Worm (Caenorhabditis elegans) whole organism, young adult: ENCODE data around the gene mdt-1.2.

Source experiments
- B0261.1 ChIP-seq: sonication (generic microtip); optimal IDR thresholded peaks from 2 replicates; lab custom pipeline; 2016; ENCODE audit warnings: mild to moderate bottlenecking, missing genetic modification characterization, moderate library complexity, missing compliant biosample characterization
- C17E4.6 ChIP-seq: fragments of 200-800 bp; sonication (Bioruptor generic); IDR thresholded peaks from 2 replicates; pipeline ENCODE4 v1.3.6; 2022; ENCODE audit warnings: missing genetic modification reagents, missing genetic modification characterization, missing compliant biosample characterization
- F10E7.11 ChIP-seq: sonication (generic microtip); optimal IDR thresholded peaks from 2 replicates; lab custom pipeline; 2017; ENCODE audit warnings: mild to moderate bottlenecking, missing genetic modification characterization, moderate library complexity, missing compliant biosample characterization
- F39B2.1 ChIP-seq: fragments of 200-800 bp; sonication (Bioruptor generic); IDR thresholded peaks from 2 replicates; pipeline ENCODE4 v1.3.6; 2022; ENCODE audit warnings: missing genetic modification reagents, missing genetic modification characterization, missing compliant biosample characterization
- F49E8.2 ChIP-seq: sonication (generic microtip); optimal IDR thresholded peaks from 3 replicates; lab custom pipeline; 2017; ENCODE audit warnings: missing genetic modification characterization, mild to moderate bottlenecking, missing compliant biosample characterization, antibody characterized with exemption, moderate library complexity; ENCODE audit not compliant: insufficient read depth
- F55B11.4 ChIP-seq: sonication (generic microtip); optimal IDR thresholded peaks from 2 replicates; lab custom pipeline; 2016; ENCODE audit warnings: missing compliant biosample characterization, missing genetic modification characterization, borderline replicate concordance; ENCODE audit not compliant: insufficient read depth
- F57A8.1 ChIP-seq: fragments of 200-800 bp; sonication (Bioruptor generic); optimal IDR thresholded peaks from 2 replicates; lab custom pipeline; 2018; ENCODE audit warnings: mild to moderate bottlenecking, missing genetic modification characterization, moderate library complexity, missing compliant biosample characterization
- T07F8.4 ChIP-seq: sonication (generic microtip); optimal IDR thresholded peaks from 2 replicates; lab custom pipeline; 2016; ENCODE audit warnings: mild to moderate bottlenecking, missing genetic modification characterization, moderate library complexity, missing compliant biosample characterization
- Y53F4B.3 ChIP-seq: fragments of 200-800 bp; sonication (Bioruptor generic); IDR thresholded peaks from 2 replicates; pipeline ENCODE4 v1.3.6; 2022; ENCODE audit warnings: missing genetic modification reagents, missing genetic modification characterization, missing compliant biosample characterization
- Y79H2A.3 ChIP-seq: fragments of 200-800 bp; sonication (Bioruptor generic); conservative IDR thresholded peaks from 2 replicates; pipeline ENCODE4 v1.3.6; 2022; ENCODE audit warnings: missing genetic modification reagents, missing genetic modification characterization, missing compliant biosample characterization
- akir-1 ChIP-seq: fragments of 200-800 bp; sonication (Bioruptor generic); optimal IDR thresholded peaks from 2 replicates; lab custom pipeline; 2018; ENCODE audit warnings: mild to moderate bottlenecking, missing genetic modification characterization, moderate library complexity, missing compliant biosample characterization
- attf-3 ChIP-seq: fragments of 200-800 bp; sonication (Bioruptor generic); conservative IDR thresholded peaks from 2 replicates; pipeline ENCODE4 v1.3.6; 2022; ENCODE audit warnings: missing genetic modification reagents, missing genetic modification characterization, missing compliant biosample characterization
- bed-2 ChIP-seq: fragments of 200-800 bp; sonication (Bioruptor generic); IDR thresholded peaks from 2 replicates; pipeline ENCODE4 v1.3.6; 2022; ENCODE audit warnings: missing genetic modification reagents, missing genetic modification characterization, missing compliant biosample characterization
- cebp-1 ChIP-seq, 2 experiments: fragments of 200-800 bp in 1 of 2; sonication (Bioruptor generic) in 1 of 2; sonication (generic microtip) in 1 of 2; IDR thresholded peaks in 1 of 2; optimal IDR thresholded peaks in 1 of 2; 2 replicates each; pipeline versions ENCODE4 v1.3.6 to Lab custom; 2017 to 2022; ENCODE audit warnings: missing compliant biosample characterization in 2 of 2, missing genetic modification characterization in 2 of 2, mild to moderate bottlenecking in 1 of 2, missing genetic modification reagents in 1 of 2, moderate library complexity in 1 of 2
- ceh-58 ChIP-seq: fragments of 200-800 bp; sonication (Bioruptor generic); IDR thresholded peaks from 2 replicates; pipeline ENCODE4 v1.3.6; 2022; ENCODE audit warnings: missing genetic modification characterization, missing compliant biosample characterization
- dox-1 ChIP-seq: fragments of 200-800 bp; sonication (Bioruptor generic); IDR thresholded peaks from 2 replicates; pipeline ENCODE4 v1.3.6; 2022; ENCODE audit warnings: missing genetic modification reagents, missing genetic modification characterization, missing compliant biosample characterization
- dpff-1 ChIP-seq: sonication (generic microtip); optimal IDR thresholded peaks from 2 replicates; lab custom pipeline; 2017; ENCODE audit warnings: mild to moderate bottlenecking, missing genetic modification characterization, missing compliant biosample characterization
- dpl-1 ChIP-seq: fragments of 150-350 bp; optimal IDR thresholded peaks from 2 replicates; lab custom pipeline; 2014; ENCODE audit warnings: missing biosample characterization, missing genetic modification reagents, missing genetic modification characterization
- hlh-12 ChIP-seq: sonication (generic microtip); optimal IDR thresholded peaks from 2 replicates; lab custom pipeline; 2016; ENCODE audit warnings: missing genetic modification characterization, missing compliant biosample characterization
- hlh-26 ChIP-seq: fragments of 200-800 bp; sonication (Bioruptor generic); conservative IDR thresholded peaks from 2 replicates; pipeline ENCODE4 v1.3.6; 2022; ENCODE audit warnings: missing genetic modification reagents, missing genetic modification characterization, missing compliant biosample characterization
- hmg-1.2 ChIP-seq: fragments of 200-800 bp; sonication (Bioruptor generic); IDR thresholded peaks from 2 replicates; pipeline ENCODE4 v1.3.6; 2022; ENCODE audit warnings: missing genetic modification reagents, missing genetic modification characterization, missing compliant biosample characterization
- let-526 ChIP-seq: fragments of 200-800 bp; sonication (Bioruptor generic); IDR thresholded peaks from 2 replicates; pipeline ENCODE4 v1.3.6; 2022; ENCODE audit warnings: missing genetic modification reagents, missing genetic modification characterization, missing compliant biosample characterization
- lin-40 ChIP-seq: sonication (generic microtip); optimal IDR thresholded peaks from 2 replicates; lab custom pipeline; 2016; ENCODE audit warnings: missing genetic modification characterization, mild to moderate bottlenecking, missing compliant biosample characterization, missing genotype, missing genetic modification reagents
- lsy-27 ChIP-seq: sonication (generic microtip); optimal IDR thresholded peaks from 2 replicates; lab custom pipeline; 2017; ENCODE audit warnings: missing genetic modification characterization, mild to moderate bottlenecking, missing compliant biosample characterization, antibody characterized with exemption, missing genotype, borderline replicate concordance; ENCODE audit not compliant: insufficient read depth
- madf-10 ChIP-seq: sonication (generic microtip); optimal IDR thresholded peaks from 2 replicates; lab custom pipeline; 2016; ENCODE audit warnings: mild to moderate bottlenecking, missing genetic modification characterization, missing compliant biosample characterization
- madf-6 ChIP-seq: fragments of 200-800 bp; sonication (Bioruptor generic); IDR thresholded peaks from 2 replicates; pipeline ENCODE4 v1.3.6; 2022; ENCODE audit warnings: missing genetic modification reagents, missing genetic modification characterization, missing compliant biosample characterization
- mcd-1 ChIP-seq: fragments of 200-800 bp; sonication (Bioruptor generic); IDR thresholded peaks from 2 replicates; pipeline ENCODE4 v1.3.6; 2022; ENCODE audit warnings: missing genetic modification reagents, missing genetic modification characterization, missing compliant biosample characterization
- mes-4 ChIP-seq: sonication (generic microtip); optimal IDR thresholded peaks from 2 replicates; lab custom pipeline; 2016; ENCODE audit warnings: missing genotype, missing genetic modification characterization, missing compliant biosample characterization
- mxl-1 ChIP-seq: sonication (generic microtip); optimal IDR thresholded peaks from 2 replicates; lab custom pipeline; 2016; ENCODE audit warnings: missing genetic modification characterization, missing compliant biosample characterization
- nhr-120 ChIP-seq: fragments of 200-800 bp; sonication (Bioruptor generic); IDR thresholded peaks from 2 replicates; pipeline ENCODE4 v1.3.6; 2022; ENCODE audit warnings: missing genetic modification characterization, missing compliant biosample characterization
- nhr-27 ChIP-seq: fragments of 200-800 bp; sonication (Bioruptor generic); optimal IDR thresholded peaks from 2 replicates; lab custom pipeline; 2018; ENCODE audit warnings: mild to moderate bottlenecking, missing genetic modification characterization, moderate library complexity, missing compliant biosample characterization
- pha-4 ChIP-seq: fragments of 150-350 bp; sonication (generic microtip); optimal IDR thresholded peaks from 2 replicates; lab custom pipeline; 2014; ENCODE audit warnings: missing biosample characterization, missing genetic modification reagents, missing genetic modification characterization
- rcor-1 ChIP-seq: fragments of 200-800 bp; sonication (Bioruptor generic); IDR thresholded peaks from 2 replicates; pipeline ENCODE4 v1.3.6; 2022; ENCODE audit warnings: missing genetic modification reagents, missing genetic modification characterization, missing compliant biosample characterization
- repo-1 ChIP-seq: sonication (generic microtip); optimal IDR thresholded peaks from 2 replicates; lab custom pipeline; 2017; ENCODE audit warnings: mild to moderate bottlenecking, missing genetic modification characterization, missing compliant biosample characterization
- sea-2 ChIP-seq: fragments of 200-800 bp; sonication (Bioruptor generic); IDR thresholded peaks from 2 replicates; pipeline ENCODE4 v1.3.6; 2022; ENCODE audit warnings: missing genetic modification characterization, missing compliant biosample characterization
- snpc-1.1 ChIP-seq: sonication (generic microtip); optimal IDR thresholded peaks from 2 replicates; lab custom pipeline; 2017; ENCODE audit warnings: missing genetic modification characterization, mild to moderate bottlenecking, missing compliant biosample characterization, antibody characterized with exemption, moderate library complexity, missing genotype, missing genetic modification reagents; ENCODE audit not compliant: insufficient read depth
- sptf-2 ChIP-seq: fragments of 200-800 bp; sonication (Bioruptor generic); optimal IDR thresholded peaks from 2 replicates; lab custom pipeline; 2018; ENCODE audit warnings: mild to moderate bottlenecking, missing genetic modification characterization, missing compliant biosample characterization
- zim-3 ChIP-seq: sonication (generic microtip); optimal IDR thresholded peaks from 2 replicates; lab custom pipeline; 2017; ENCODE audit warnings: mild to moderate bottlenecking, missing genetic modification characterization, moderate library complexity, missing compliant biosample characterization
- ztf-25 ChIP-seq: fragments of 200-800 bp; sonication (Bioruptor generic); IDR thresholded peaks from 2 replicates; pipeline ENCODE4 v1.3.6; 2022; ENCODE audit warnings: missing genetic modification reagents, missing genetic modification characterization, missing compliant biosample characterization
- ztf-28 ChIP-seq: fragments of 200-800 bp; sonication (Bioruptor generic); IDR thresholded peaks from 2 replicates; pipeline ENCODE4 v1.3.6; 2022; ENCODE audit warnings: missing genetic modification reagents, missing genetic modification characterization, missing compliant biosample characterization

Gene mdt-1.2

ce11 chrX:17107670-17108069, 43.7 kb upstream of the mdt-1.2 start, which contains the start of gene lido-4:
Gene lido-4, minus strand, starts transcription at chrX:17107770.
- TF ChIP-seq ztf-25 (no peak), rcor-1 (no peak), let-526 (GFP tag; lab: Robert Waterston, UW) (no peak), attf-3 (GFP tag; lab: Robert Waterston, UW) (no peak), dpl-1 (no peak), akir-1 (no peak), sea-2 (no peak), sptf-2 (GFP tag; lab: Kevin White, UChicago) (no peak), F55B11.4 (tag; lab: Kevin White, UChicago) (no peak), ceh-58 (GFP tag; lab: Robert Waterston, UW) (no peak), Y79H2A.3 (no peak), ztf-28 (GFP tag; lab: Robert Waterston, UW) (no peak), lsy-27 (tag; lab: Kevin White, UChicago) (no peak), T07F8.4 (no peak), lin-40 (tag; lab: Kevin White, UChicago) (no peak), nhr-120 (no peak), F39B2.1 (GFP tag; lab: Robert Waterston, UW) (no peak), zim-3 (no peak), nhr-27 (no peak)
- TF ChIP-seq, all 124 proteins: peak for 0

ce11 chrX:17110555-17110954, 40.8 kb upstream of the mdt-1.2 start, which contains the start of gene lido-5:
Gene lido-5, minus strand, starts transcription at chrX:17110655.
- no peak for TF ChIP-seq hlh-26
- TF ChIP-seq Y53F4B.3: no peak
- no peak for TF ChIP-seq hlh-12 (tag; lab: Kevin White, UChicago)
- no peak for TF ChIP-seq bed-2

- TF ChIP-seq C17E4.6 (GFP tag; lab: Robert Waterston, UW): no peak
- TF ChIP-seq repo-1 (tag; lab: Kevin White, UChicago): no peak
- TF ChIP-seq dox-1 (GFP tag; lab: Robert Waterston, UW): no peak
- TF ChIP-seq madf-6 (GFP tag; lab: Robert Waterston, UW): no peak
- no peak for TF ChIP-seq F10E7.11 (tag; lab: Kevin White, UChicago)
- no peak for TF ChIP-seq B0261.1 (tag; lab: Kevin White, UChicago)
- no peak for TF ChIP-seq mxl-1 (tag; lab: Kevin White, UChicago)
- TF ChIP-seq mcd-1: no peak
- no peak for TF ChIP-seq akir-1
- TF ChIP-seq dpff-1 (tag; lab: Kevin White, UChicago): no peak
- TF ChIP-seq snpc-1.1 (tag; lab: Kevin White, UChicago): no peak
- no peak for TF ChIP-seq hmg-1.2 (GFP tag; lab: Robert Waterston, UW)
- TF ChIP-seq cebp-1 (GFP tag; IDR thresholded peaks at IDR 0.05; lab: Robert Waterston, UW): no peak
- no peak for TF ChIP-seq cebp-1 (tag; optimal IDR thresholded peaks at IDR 0.05; lab: Kevin White, UChicago)
- no peak for TF ChIP-seq F49E8.2 (tag; lab: Kevin White, UChicago)
- no peak for TF ChIP-seq madf-10 (tag; lab: Kevin White, UChicago)
- no peak for TF ChIP-seq pha-4 (tag; lab: Kevin White, UChicago)
- no peak for TF ChIP-seq mes-4 (tag; lab: Kevin White, UChicago)
- no peak for TF ChIP-seq F57A8.1 (GFP tag; lab: Kevin White, UChicago)
- TF ChIP-seq, all 124 proteins: peak for 0
These were observed 36.2 kb upstream of the mdt-1.2 start, which contains the start of gene lido-6 for ce11 chrX:17115089-17115488. Gene lido-6, minus strand, starts transcription at chrX:17115189.
